Fruit fly (Drosophila melanogaster) whole organism, embryonic: ENCODE measurements around the gene CG10211.

Source experiments
- BtbVII ChIP-seq: fragments of 200-800 bp; sonication (Bioruptor generic); optimal IDR thresholded peaks from 3 replicates; lab custom pipeline; 2017; ENCODE audit warnings: missing biosample characterization, mild to moderate bottlenecking, missing genetic modification characterization
- CG10147 ChIP-seq: fragments of 200-800 bp; sonication (Bioruptor generic); optimal IDR thresholded peaks from 2 replicates; lab custom pipeline; 2019; ENCODE audit warnings: missing biosample characterization, mild to moderate bottlenecking, missing genetic modification characterization, moderate library complexity
- CG11695 ChIP-seq: fragments of 200-800 bp; sonication (Bioruptor generic); IDR thresholded peaks from 3 replicates; pipeline ENCODE4 v1.3.6; 2022; ENCODE audit warnings: missing biosample characterization, missing genetic modification characterization
- CG11696 ChIP-seq: fragments of 200-800 bp; sonication (Bioruptor generic); IDR thresholded peaks from 2 replicates; pipeline ENCODE4 v1.3.6; 2022; ENCODE audit warnings: missing biosample characterization, missing genetic modification characterization
- CG12071 ChIP-seq: fragments of 200-800 bp; sonication (Bioruptor generic); optimal IDR thresholded peaks from 3 replicates; lab custom pipeline; 2018; ENCODE audit warnings: missing biosample characterization, mild to moderate bottlenecking, missing genetic modification characterization
- CG13123 ChIP-seq: fragments of 200-800 bp; sonication (Bioruptor generic); optimal IDR thresholded peaks from 2 replicates; lab custom pipeline; 2016; ENCODE audit warnings: missing biosample characterization, missing genetic modification characterization
- CG13296 ChIP-seq: fragments of 200-800 bp; sonication (Bioruptor generic); optimal IDR thresholded peaks from 3 replicates; lab custom pipeline; 2018; ENCODE audit warnings: missing biosample characterization, mild to moderate bottlenecking, missing genetic modification characterization
- CG13624 ChIP-seq: fragments of 200-800 bp; sonication (Bioruptor generic); optimal IDR thresholded peaks from 2 replicates; lab custom pipeline; 2016; ENCODE audit warnings: missing biosample characterization, missing genetic modification characterization
- CG16813 ChIP-seq: fragments of 200-800 bp; sonication (Bioruptor generic); IDR thresholded peaks from 3 replicates; pipeline ENCODE4 v1.3.6; 2022; ENCODE audit warnings: missing biosample characterization, missing genetic modification characterization; ENCODE audit not compliant: partially characterized antibody
- CG17328 ChIP-seq: fragments of 200-800 bp; sonication (Bioruptor generic); IDR thresholded peaks from 2 replicates; pipeline ENCODE4 v1.3.6; 2022; ENCODE audit warnings: missing biosample characterization, missing genetic modification characterization
- CG17568 ChIP-seq: fragments of 200-800 bp; sonication (Bioruptor generic); optimal IDR thresholded peaks from 2 replicates; lab custom pipeline; 2018; ENCODE audit warnings: missing biosample characterization, mild to moderate bottlenecking, missing genetic modification characterization, moderate library complexity
- CG2678 ChIP-seq: fragments of 200-800 bp; sonication (Bioruptor generic); optimal IDR thresholded peaks from 3 replicates; lab custom pipeline; 2019; ENCODE audit warnings: missing biosample characterization, mild to moderate bottlenecking, missing genetic modification characterization, moderate library complexity
- CG2889 ChIP-seq: fragments of 200-800 bp; sonication (Bioruptor generic); IDR thresholded peaks from 3 replicates; pipeline ENCODE4 v1.3.6; 2022; ENCODE audit warnings: missing biosample characterization, missing genetic modification characterization
- CG31224 ChIP-seq: fragments of 200-800 bp; sonication (Bioruptor generic); IDR thresholded peaks from 2 replicates; pipeline ENCODE4 v1.3.6; 2022; ENCODE audit warnings: missing biosample characterization, missing genetic modification characterization
- CG31388 ChIP-seq: fragments of 200-800 bp; sonication (Bioruptor generic); optimal IDR thresholded peaks from 2 replicates; lab custom pipeline; 2016; ENCODE audit warnings: missing biosample characterization, missing genetic modification characterization
- CG3281 ChIP-seq: fragments of 200-800 bp; sonication (Bioruptor generic); optimal IDR thresholded peaks from 3 replicates; lab custom pipeline; 2017; ENCODE audit warnings: missing biosample characterization, mild to moderate bottlenecking, missing genetic modification characterization
- CG34376 ChIP-seq: fragments of 200-800 bp; sonication (Bioruptor generic); optimal IDR thresholded peaks from 2 replicates; lab custom pipeline; 2018; ENCODE audit warnings: missing biosample characterization, mild to moderate bottlenecking, missing genetic modification characterization
- CG7987 ChIP-seq: fragments of 200-800 bp; sonication (Bioruptor generic); optimal IDR thresholded peaks from 2 replicates; lab custom pipeline; 2018; ENCODE audit warnings: missing biosample characterization, mild to moderate bottlenecking, missing genetic modification characterization, moderate library complexity
- CG9215 ChIP-seq: fragments of 200-800 bp; sonication (Bioruptor generic); IDR thresholded peaks from 2 replicates; pipeline ENCODE4 v1.3.6; 2022; ENCODE audit warnings: missing biosample characterization, missing genetic modification characterization
- Drgx ChIP-seq: fragments of 200-800 bp; sonication (Bioruptor generic); IDR thresholded peaks from 2 replicates; pipeline ENCODE4 v1.3.6; 2022; ENCODE audit warnings: missing biosample characterization, missing genetic modification characterization
- Ets97D ChIP-seq: fragments of 200-800 bp; sonication (Bioruptor generic); optimal IDR thresholded peaks from 3 replicates; lab custom pipeline; 2016; ENCODE audit warnings: missing biosample characterization, missing genetic modification characterization
- GATAe ChIP-seq: fragments of 200-800 bp; sonication (Bioruptor generic); conservative IDR thresholded peaks from 2 replicates; pipeline ENCODE4 v1.3.6; 2022; ENCODE audit warnings: missing biosample characterization, missing genetic modification characterization
- Hr39 ChIP-seq: fragments of >200 bp; optimal IDR thresholded peaks from 2 replicates; lab custom pipeline; 2017
- Pdp1 ChIP-seq, 2 experiments: fragments of 200-800 bp; sonication (Bioruptor generic); optimal IDR thresholded peaks; 3 replicates each; lab custom pipeline; 2016; ENCODE audit warnings: missing biosample characterization in 2 of 2, missing genetic modification characterization in 2 of 2, mild to moderate bottlenecking in 1 of 2, moderate library complexity in 1 of 2
- ac ChIP-seq: fragments of 200-800 bp; sonication (Bioruptor generic); optimal IDR thresholded peaks from 3 replicates; lab custom pipeline; 2017; ENCODE audit warnings: missing biosample characterization, mild to moderate bottlenecking, missing genetic modification characterization
- cg ChIP-seq: fragments of 200-800 bp; sonication (Bioruptor generic); optimal IDR thresholded peaks from 3 replicates; lab custom pipeline; 2019; ENCODE audit warnings: missing biosample characterization, mild to moderate bottlenecking, missing genetic modification characterization, moderate library complexity
- croc ChIP-seq: fragments of 200-800 bp; sonication (Bioruptor generic); conservative IDR thresholded peaks from 3 replicates; pipeline ENCODE4 v1.3.6; 2022; ENCODE audit warnings: missing biosample characterization, missing genetic modification characterization
- crol ChIP-seq: fragments of 200-800 bp; sonication (Bioruptor generic); IDR thresholded peaks from 2 replicates; pipeline ENCODE4 v1.3.6; 2022; ENCODE audit warnings: missing biosample characterization, missing genetic modification characterization
- cwo ChIP-seq: fragments of 200-800 bp; sonication (Bioruptor generic); optimal IDR thresholded peaks from 3 replicates; lab custom pipeline; 2017; ENCODE audit warnings: missing biosample characterization, missing genetic modification characterization, mild to moderate bottlenecking, moderate library complexity, missing genetic modification reagents
- da ChIP-seq: fragments of 200-800 bp; sonication (Bioruptor generic); optimal IDR thresholded peaks from 2 replicates; lab custom pipeline; 2016; ENCODE audit warnings: missing biosample characterization, missing genetic modification characterization
- esg ChIP-seq: fragments of 200-800 bp; sonication (Bioruptor generic); conservative IDR thresholded peaks from 2 replicates; pipeline ENCODE4 v1.3.6; 2022; ENCODE audit warnings: missing biosample characterization, missing genetic modification characterization
- exex ChIP-seq: fragments of 200-800 bp; sonication (Bioruptor generic); optimal IDR thresholded peaks from 4 replicates; lab custom pipeline; 2018; ENCODE audit warnings: missing biosample characterization, mild to moderate bottlenecking, missing genetic modification characterization, moderate library complexity
- gem ChIP-seq: fragments of 200-800 bp; sonication (Bioruptor generic); optimal IDR thresholded peaks from 2 replicates; lab custom pipeline; 2019; ENCODE audit warnings: missing biosample characterization, mild to moderate bottlenecking, missing genetic modification characterization, moderate library complexity
- hth ChIP-seq: fragments of >200 bp; optimal IDR thresholded peaks from 2 replicates; lab custom pipeline; 2017; ENCODE audit warnings: inconsistent platforms
- lab ChIP-seq: fragments of 200-800 bp; sonication (Bioruptor generic); optimal IDR thresholded peaks from 3 replicates; lab custom pipeline; 2017; ENCODE audit warnings: missing biosample characterization, missing genetic modification characterization, mild to moderate bottlenecking, moderate library complexity, missing genetic modification reagents
- nerfin-2 ChIP-seq: fragments of 200-800 bp; sonication (Bioruptor generic); IDR thresholded peaks from 2 replicates; pipeline ENCODE4 v1.3.6; 2022; ENCODE audit warnings: missing biosample characterization, missing genetic modification characterization; ENCODE audit not compliant: partially characterized antibody
- odd ChIP-seq: fragments of 200-800 bp; sonication (Bioruptor generic); optimal IDR thresholded peaks from 2 replicates; lab custom pipeline; 2017; ENCODE audit warnings: missing biosample characterization, mild to moderate bottlenecking, missing genetic modification characterization
- otp ChIP-seq: fragments of 200-800 bp; sonication (Bioruptor generic); IDR thresholded peaks from 3 replicates; pipeline ENCODE4, ENCODE4 v1.3.6; 2022; ENCODE audit warnings: missing biosample characterization, missing genetic modification characterization
- salm ChIP-seq: fragments of 200-800 bp; sonication (Bioruptor generic); optimal IDR thresholded peaks from 2 replicates; lab custom pipeline; 2018; ENCODE audit warnings: missing biosample characterization, mild to moderate bottlenecking, missing genetic modification characterization
- sens ChIP-seq: fragments of 200-800 bp; sonication (Bioruptor generic); peaks from one replicate; lab custom pipeline; 2016; ENCODE audit warnings: missing biosample characterization, missing genetic modification characterization
- sisA ChIP-seq: fragments of 200-800 bp; sonication (Bioruptor generic); IDR thresholded peaks from 2 replicates; pipeline ENCODE4 v1.3.6; 2022; ENCODE audit warnings: missing biosample characterization, missing genetic modification characterization
- slp2 ChIP-seq: fragments of 200-800 bp; sonication (Bioruptor generic); optimal IDR thresholded peaks from 2 replicates; lab custom pipeline; 2016; ENCODE audit warnings: missing biosample characterization, missing genetic modification characterization
- unc-4 ChIP-seq: fragments of 200-800 bp; sonication (Bioruptor generic); IDR thresholded peaks from 2 replicates; pipeline ENCODE4 v1.3.6; 2022; ENCODE audit warnings: missing biosample characterization, missing genetic modification characterization; ENCODE audit not compliant: partially characterized antibody
- wek ChIP-seq: fragments of 200-800 bp; sonication (Bioruptor generic); optimal IDR thresholded peaks from 3 replicates; lab custom pipeline; 2018; ENCODE audit warnings: missing biosample characterization, mild to moderate bottlenecking, missing genetic modification characterization, moderate library complexity
- z ChIP-seq: fragments of 200-800 bp; sonication (Bioruptor generic); IDR thresholded peaks from 3 replicates; pipeline ENCODE4 v1.3.6; 2022; ENCODE audit warnings: missing biosample characterization, missing genetic modification characterization

The CG10211 gene

dm6 chr2L:18549470-18549869 lies 32.2 kb downstream of the CG10211 start (continued):
- peak; percentile 27; the same call in 1 of the 2 replicates for TF ChIP-seq GATAe (GFP tag; lab: Robert Waterston, UW)
- TF ChIP-seq gem (tag; lab: Kevin White, UChicago), result peak; percentile 5
- no peak for TF ChIP-seq slp2
- no peak for TF ChIP-seq CG9215 (GFP tag; lab: Robert Waterston, UW)
- TF ChIP-seq CG17328, result no peak
- TF ChIP-seq CG12071 (GFP tag; lab: Kevin White, UChicago), result no peak
- TF ChIP-seq crol (GFP tag; lab: Robert Waterston, UW), result peak; percentile 16; the same call in 1 of the 2 replicates
- peak; percentile 56 for TF ChIP-seq BtbVII
- TF ChIP-seq lab (GFP tag; lab: Kevin White, UChicago), result peak; percentile 44
- TF ChIP-seq cg, result no peak
- no peak for TF ChIP-seq sisA (GFP tag; lab: Robert Waterston, UW)
- peak; percentile 5 for TF ChIP-seq salm
- peak; percentile 53 for TF ChIP-seq CG3281 (GFP tag; lab: Kevin White, UChicago)
- TF ChIP-seq Hr39 (lab: Kevin White, UChicago), result no peak
- no peak for TF ChIP-seq hth (lab: Kevin White, UChicago)
- no peak for TF ChIP-seq Pdp1 (GFP tag; optimal IDR thresholded peaks at IDR 0.05; lab: Kevin White, UChicago)
- TF ChIP-seq CG13624 (GFP tag; lab: Kevin White, UChicago), result no peak
- TF ChIP-seq CG31388 (GFP tag; lab: Kevin White, UChicago), result no peak
- 0 out of 3 replicates have a peak, but pooled peaks have one; percentile 23 for TF ChIP-seq CG11695 (GFP tag; lab: Robert Waterston, UW)
- TF ChIP-seq CG31224, result no peak
- peak; percentile 44 for TF ChIP-seq CG13296 (GFP tag; lab: Kevin White, UChicago)
- no peak for TF ChIP-seq odd (GFP tag; lab: Kevin White, UChicago)
- peak; percentile 5 for TF ChIP-seq CG17568
- TF ChIP-seq Drgx (GFP tag; lab: Robert Waterston, UW), result no peak
- peak; percentile 85 for TF ChIP-seq exex (tag; lab: Kevin White, UChicago)
- TF ChIP-seq CG2678, result peak; percentile 51
- no peak for TF ChIP-seq ac
- no peak for TF ChIP-seq wek (GFP tag; lab: Kevin White, UChicago)
- no peak for TF ChIP-seq CG13123 (GFP tag; lab: Kevin White, UChicago)
- no peak for TF ChIP-seq CG10147
- peak; percentile 61 for TF ChIP-seq cwo (GFP tag; lab: Kevin White, UChicago)
- TF ChIP-seq CG34376 (GFP tag; lab: Kevin White, UChicago), result peak; percentile 42
- TF ChIP-seq CG16813 (GFP tag; lab: Robert Waterston, UW), result no peak
- TF ChIP-seq CG11696 (GFP tag; lab: Robert Waterston, UW), result no peak
- TF ChIP-seq otp (GFP tag; lab: Robert Waterston, UW), result no peak
- no peak for TF ChIP-seq unc-4
- no peak for TF ChIP-seq CG7987 (GFP tag; lab: Kevin White, UChicago)
- no peak for TF ChIP-seq nerfin-2 (GFP tag; lab: Robert Waterston, UW)
- no peak for TF ChIP-seq croc (GFP tag; lab: Robert Waterston, UW)
- TF ChIP-seq esg (GFP tag; lab: Robert Waterston, UW), result no peak
- no peak for TF ChIP-seq da

- TF ChIP-seq z (0 out of 3 replicates have a peak, but pooled peaks have one; percentile 23), Drgx (GFP tag; lab: Robert Waterston, UW) (peak; percentile 31; the same call in 1 of the 2 replicates), sens (GFP tag; lab: Kevin White, UChicago) (peak; percentile 34), Ets97D (GFP tag; lab: Kevin White, UChicago) (no peak), CG2889 (GFP tag; lab: Robert Waterston, UW) (no peak)
Observed at dm6 chr2L:18554205-18554604, 36.9 kb downstream of the CG10211 start.
